Fruit fly (Drosophila melanogaster) whole organism: Measurements from ENCODE around the gene CG15646.

Source experiments
- CG8478 ChIP-seq: fragments of >200 bp; optimal IDR thresholded peaks from 2 replicates; lab custom pipeline; 2018; ENCODE audit warnings: inconsistent platforms
- Dll ChIP-seq: fragments of >200 bp; optimal IDR thresholded peaks from 2 replicates; lab custom pipeline; 2017
- pan ChIP-seq: fragments of >200 bp; optimal IDR thresholded peaks from 2 replicates; lab custom pipeline; 2017
- psq ChIP-seq: fragments of >200 bp; optimal IDR thresholded peaks from 2 replicates; lab custom pipeline; 2017

DNA sequence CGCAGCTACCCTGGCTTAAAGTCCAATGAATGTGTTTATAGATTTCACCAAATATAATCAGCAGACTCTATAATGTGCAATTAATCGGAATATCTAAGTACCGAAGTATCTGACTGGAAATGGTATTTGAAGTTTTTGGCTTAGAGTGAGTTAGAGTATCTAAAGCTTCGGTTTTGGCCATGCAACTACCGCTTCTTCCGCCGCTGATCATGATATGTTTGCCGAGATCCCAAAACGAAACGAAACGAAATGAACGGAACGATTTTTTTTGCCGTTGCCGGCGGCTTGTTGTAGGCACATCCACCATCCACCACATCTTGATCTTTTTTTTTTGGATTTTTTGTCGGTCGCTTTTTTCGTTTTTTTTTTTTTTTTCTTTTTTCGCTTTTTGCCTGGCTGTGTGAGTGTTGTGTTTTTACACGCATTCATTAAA is 47.8 kb downstream of the CG15646 start:
- TF ChIP-seq pan (lab: Kevin White, UChicago), result no peak
- no peak for TF ChIP-seq psq (lab: Kevin White, UChicago)
- no peak for TF ChIP-seq Dll
- no peak for TF ChIP-seq CG8478 (lab: Kevin White, UChicago)
